Fruit fly (Drosophila melanogaster) Kc167 (cell line): Measurements from ENCODE around the gene Ir94a.

ENCODE experiments used
- Sin3A ChIP-seq: fragments of >200 bp; optimal IDR thresholded peaks from 2 replicates; lab custom pipeline; 2018; ENCODE audit warnings: missing external identifiers
- h ChIP-seq: fragments of >200 bp; optimal IDR thresholded peaks from 3 replicates; lab custom pipeline; 2018; ENCODE audit warnings: missing external identifiers
- insv ChIP-seq: fragments of >200 bp; optimal IDR thresholded peaks from 3 replicates; lab custom pipeline; 2018; ENCODE audit warnings: missing external identifiers
- psq ChIP-seq: fragments of >200 bp; optimal IDR thresholded peaks from 2 replicates; lab custom pipeline; 2017; ENCODE audit warnings: missing external identifiers
- ttk ChIP-seq: sonication (Bioruptor generic); optimal IDR thresholded peaks from 2 replicates; lab custom pipeline; 2017; ENCODE audit warnings: missing external identifiers

- TF ChIP-seq insv (lab: Kevin White, UChicago) (no peak), h (lab: Kevin White, UChicago) (no peak), psq (no peak), ttk (lab: Kevin White, UChicago) (no peak), Sin3A (no peak)
Measured at dm6 chr3R:22147426-22147825, 34.2 kb downstream of the Ir94a start.
